Fruit fly (Drosophila melanogaster) whole organism, embryonic: ENCODE measurements around the gene OtopLc.

Experiments used
- B-H2 ChIP-seq: fragments of 200-800 bp; sonication (Bioruptor generic); optimal IDR thresholded peaks from 2 replicates; lab custom pipeline; 2018; ENCODE audit warnings: missing biosample characterization, mild to moderate bottlenecking, missing genetic modification characterization
- BEAF-32 ChIP-seq: fragments of 200-800 bp; sonication (Bioruptor generic); optimal IDR thresholded peaks from 3 replicates; lab custom pipeline; 2017; ENCODE audit warnings: missing biosample characterization, missing genetic modification characterization, mild to moderate bottlenecking, moderate library complexity, missing genetic modification reagents
- Bgb ChIP-seq: fragments of 200-800 bp; sonication (Bioruptor generic); IDR thresholded peaks from 2 replicates; pipeline ENCODE4 v1.3.6; 2022; ENCODE audit warnings: missing biosample characterization, missing genetic modification characterization; ENCODE audit not compliant: partially characterized antibody
- CG10209 ChIP-seq: fragments of 200-800 bp; sonication (Bioruptor generic); optimal IDR thresholded peaks from 3 replicates; lab custom pipeline; 2017; ENCODE audit warnings: missing biosample characterization, mild to moderate bottlenecking, missing genetic modification characterization, missing genetic modification reagents
- CG10543 ChIP-seq: fragments of 200-800 bp; sonication (Bioruptor generic); optimal IDR thresholded peaks from 3 replicates; lab custom pipeline; 2017; ENCODE audit warnings: missing biosample characterization, mild to moderate bottlenecking, missing genetic modification characterization, moderate library complexity
- CG10959 ChIP-seq: fragments of 200-800 bp; sonication (Bioruptor generic); IDR thresholded peaks from 2 replicates; pipeline ENCODE4 v1.3.6; 2022; ENCODE audit warnings: missing biosample characterization, missing genetic modification characterization
- CG11085 ChIP-seq: fragments of 200-800 bp; sonication (Bioruptor generic); IDR thresholded peaks from 2 replicates; pipeline ENCODE4 v1.3.6; 2022; ENCODE audit warnings: missing biosample characterization, missing genetic modification characterization
- CG13894 ChIP-seq: fragments of 200-800 bp; sonication (Bioruptor generic); optimal IDR thresholded peaks from 3 replicates; lab custom pipeline; 2018; ENCODE audit warnings: missing biosample characterization, mild to moderate bottlenecking, missing genetic modification characterization, moderate library complexity
- CG14667 ChIP-seq: fragments of 200-800 bp; sonication (Bioruptor generic); IDR thresholded peaks from 2 replicates; pipeline ENCODE4 v1.3.6; 2022; ENCODE audit warnings: missing biosample characterization, missing genetic modification characterization
- CG14710 ChIP-seq: fragments of 200-800 bp; sonication (Bioruptor generic); optimal IDR thresholded peaks from 3 replicates; lab custom pipeline; 2019; ENCODE audit warnings: missing biosample characterization, mild to moderate bottlenecking, missing genetic modification characterization, moderate library complexity
- CG2678 ChIP-seq: fragments of 200-800 bp; sonication (Bioruptor generic); optimal IDR thresholded peaks from 3 replicates; lab custom pipeline; 2019; ENCODE audit warnings: missing biosample characterization, mild to moderate bottlenecking, missing genetic modification characterization, moderate library complexity
- CG31441 ChIP-seq: fragments of 200-800 bp; sonication (Bioruptor generic); IDR thresholded peaks from 2 replicates; pipeline ENCODE4 v1.3.6; 2022; ENCODE audit warnings: missing biosample characterization, missing genetic modification characterization
- CG32767 ChIP-seq: fragments of 200-800 bp; sonication (Bioruptor generic); IDR thresholded peaks from 2 replicates; pipeline ENCODE4 v1.3.6; 2022; ENCODE audit warnings: missing biosample characterization, missing genetic modification characterization
- CG4282 ChIP-seq: fragments of 200-800 bp; sonication (Bioruptor generic); optimal IDR thresholded peaks from 2 replicates; lab custom pipeline; 2016; ENCODE audit warnings: missing biosample characterization, missing genetic modification characterization
- CG6654 ChIP-seq: fragments of 200-800 bp; sonication (Bioruptor generic); optimal IDR thresholded peaks from 2 replicates; lab custom pipeline; 2017; ENCODE audit warnings: missing biosample characterization, mild to moderate bottlenecking, missing genetic modification characterization
- CG6765 ChIP-seq: fragments of 200-800 bp; sonication (Bioruptor generic); optimal IDR thresholded peaks from 3 replicates; lab custom pipeline; 2017; ENCODE audit warnings: missing biosample characterization, mild to moderate bottlenecking, missing genetic modification characterization
- CG7556 ChIP-seq: fragments of 200-800 bp; sonication (Bioruptor generic); optimal IDR thresholded peaks from 2 replicates; lab custom pipeline; 2017; ENCODE audit warnings: missing biosample characterization, mild to moderate bottlenecking, missing genetic modification characterization
- CG7928 ChIP-seq: fragments of 200-800 bp; sonication (Bioruptor generic); optimal IDR thresholded peaks from 2 replicates; lab custom pipeline; 2017; ENCODE audit warnings: missing biosample characterization, mild to moderate bottlenecking, missing genetic modification characterization
- CG7987 ChIP-seq: fragments of 200-800 bp; sonication (Bioruptor generic); optimal IDR thresholded peaks from 2 replicates; lab custom pipeline; 2018; ENCODE audit warnings: missing biosample characterization, mild to moderate bottlenecking, missing genetic modification characterization, moderate library complexity
- CG8290 ChIP-seq, 3 experiments: fragments of 200-800 bp; sonication (Bioruptor generic); optimal IDR thresholded peaks; 2 replicates each; lab custom pipeline; 2016 to 2019; ENCODE audit warnings: missing biosample characterization in 3 of 3, missing genetic modification characterization in 3 of 3, mild to moderate bottlenecking in 2 of 3, moderate library complexity in 1 of 3
- CG9727 ChIP-seq: fragments of 200-800 bp; sonication (Bioruptor generic); optimal IDR thresholded peaks from 3 replicates; lab custom pipeline; 2017; ENCODE audit warnings: missing biosample characterization, mild to moderate bottlenecking, missing genetic modification characterization
- D19A ChIP-seq: fragments of 200-800 bp; optimal IDR thresholded peaks from 3 replicates; lab custom pipeline; 2019; ENCODE audit warnings: missing biosample characterization, mild to moderate bottlenecking, missing genetic modification characterization, moderate library complexity
- Dbx ChIP-seq: fragments of 200-800 bp; sonication (Bioruptor generic); IDR thresholded peaks from 3 replicates; pipeline ENCODE4 v1.3.6; 2022; ENCODE audit warnings: missing biosample characterization, missing genetic modification characterization
- Dek ChIP-seq: fragments of 200-800 bp; sonication (Bioruptor generic); optimal IDR thresholded peaks from 3 replicates; lab custom pipeline; 2019; ENCODE audit warnings: missing biosample characterization, mild to moderate bottlenecking, missing genetic modification characterization, moderate library complexity
- GATAe ChIP-seq: fragments of 200-800 bp; sonication (Bioruptor generic); conservative IDR thresholded peaks from 2 replicates; pipeline ENCODE4 v1.3.6; 2022; ENCODE audit warnings: missing biosample characterization, missing genetic modification characterization
- Hr51 ChIP-seq, 2 experiments: fragments of 200-800 bp; sonication (Bioruptor generic); optimal IDR thresholded peaks; 2 replicates in 1 of 2; 3 replicates in 1 of 2; lab custom pipeline; 2016 to 2018; ENCODE audit warnings: missing biosample characterization in 2 of 2, missing genetic modification characterization in 2 of 2, mild to moderate bottlenecking in 1 of 2, moderate library complexity in 1 of 2
- Kr ChIP-seq: fragments of 200-800 bp; sonication (Bioruptor generic); optimal IDR thresholded peaks from 2 replicates; lab custom pipeline; 2017; ENCODE audit warnings: missing biosample characterization, mild to moderate bottlenecking, missing genetic modification characterization
- Lhr ChIP-seq: fragments of 200-800 bp; sonication (Bioruptor generic); optimal IDR thresholded peaks from 3 replicates; lab custom pipeline; 2017; ENCODE audit warnings: mild to moderate bottlenecking, missing biosample characterization, missing genetic modification reagents, missing genetic modification characterization
- MESR4 ChIP-seq: fragments of 200-800 bp; sonication (Bioruptor generic); optimal IDR thresholded peaks from 2 replicates; lab custom pipeline; 2018; ENCODE audit warnings: missing biosample characterization, mild to moderate bottlenecking, missing genetic modification characterization, moderate library complexity
- Mad ChIP-seq: fragments of 200-800 bp; sonication (Bioruptor generic); optimal IDR thresholded peaks from 2 replicates; lab custom pipeline; 2016; ENCODE audit warnings: missing biosample characterization, missing genetic modification characterization
- Nf-YA ChIP-seq: fragments of 200-800 bp; sonication (Bioruptor generic); IDR thresholded peaks from 2 replicates; pipeline ENCODE4 v1.3.6; 2022; ENCODE audit warnings: missing biosample characterization, missing genetic modification characterization
- Rx ChIP-seq: fragments of 200-800 bp; sonication (Bioruptor generic); IDR thresholded peaks from 2 replicates; pipeline ENCODE4 v1.3.6; 2022; ENCODE audit warnings: missing biosample characterization, missing genetic modification characterization
- Scr ChIP-seq: fragments of 200-800 bp; sonication (Bioruptor generic); IDR thresholded peaks from 2 replicates; pipeline ENCODE4 v1.3.6; 2022; ENCODE audit warnings: missing biosample characterization, missing genetic modification characterization; ENCODE audit not compliant: partially characterized antibody
- Taf1 ChIP-seq: fragments of 200-800 bp; sonication (Bioruptor generic); IDR thresholded peaks from 2 replicates; pipeline ENCODE4 v1.3.6; 2022; ENCODE audit warnings: missing biosample characterization, missing genetic modification characterization
- Xrp1 ChIP-seq: fragments of 200-800 bp; sonication (Bioruptor generic); IDR thresholded peaks from 2 replicates; pipeline ENCODE4 v1.3.6; 2022; ENCODE audit warnings: missing biosample characterization, missing genetic modification characterization
- cas ChIP-seq: fragments of 200-800 bp; sonication (Bioruptor generic); IDR thresholded peaks from 2 replicates; pipeline ENCODE4 v1.3.6; 2022; ENCODE audit warnings: missing biosample characterization, missing genetic modification characterization
- danr ChIP-seq: fragments of 200-800 bp; sonication (Bioruptor generic); IDR thresholded peaks from 2 replicates; pipeline ENCODE4 v1.3.6; 2022; ENCODE audit warnings: missing biosample characterization, missing genetic modification characterization
- dati ChIP-seq: fragments of 200-800 bp; sonication (Bioruptor generic); IDR thresholded peaks from 2 replicates; pipeline ENCODE4 v1.3.6; 2022; ENCODE audit warnings: missing biosample characterization, missing genetic modification characterization
- dmrt11E ChIP-seq: fragments of 200-800 bp; sonication (Bioruptor generic); optimal IDR thresholded peaks from 3 replicates; lab custom pipeline; 2018; ENCODE audit warnings: missing biosample characterization, mild to moderate bottlenecking, missing genetic modification characterization, moderate library complexity
- en ChIP-seq: fragments of 200-800 bp; sonication (Bioruptor generic); optimal IDR thresholded peaks from 2 replicates; lab custom pipeline; 2016; ENCODE audit warnings: missing biosample characterization, missing genetic modification characterization
- ftz-f1 ChIP-seq: fragments of 200-800 bp; sonication (Bioruptor generic); optimal IDR thresholded peaks from 2 replicates; lab custom pipeline; 2016; ENCODE audit warnings: missing biosample characterization, missing genetic modification characterization
- grau ChIP-seq: fragments of 200-800 bp; optimal IDR thresholded peaks from 3 replicates; lab custom pipeline; 2019; ENCODE audit warnings: missing biosample characterization, mild to moderate bottlenecking, missing genetic modification characterization, moderate library complexity
- gsb-n ChIP-seq: fragments of 200-800 bp; sonication (Bioruptor generic); optimal IDR thresholded peaks from 3 replicates; lab custom pipeline; 2018; ENCODE audit warnings: missing biosample characterization, mild to moderate bottlenecking, missing genetic modification characterization
- jigr1 ChIP-seq: fragments of 200-800 bp; sonication (Bioruptor generic); IDR thresholded peaks from 3 replicates; pipeline ENCODE4 v1.3.6; 2022; ENCODE audit warnings: missing biosample characterization, missing genetic modification characterization
- lov ChIP-seq, 2 experiments: fragments of 200-800 bp in 1 of 2; fragments of >200 bp in 1 of 2; sonication (Bioruptor generic) in 1 of 2; IDR thresholded peaks in 1 of 2; optimal IDR thresholded peaks in 1 of 2; 2 replicates in 1 of 2; 3 replicates in 1 of 2; pipeline versions ENCODE4 v1.3.6 to Lab custom; 2017 to 2022; ENCODE audit warnings: missing biosample characterization in 1 of 2, missing genetic modification characterization in 1 of 2
- pb ChIP-seq: fragments of 200-800 bp; sonication (Bioruptor generic); optimal IDR thresholded peaks from 3 replicates; lab custom pipeline; 2016; ENCODE audit warnings: missing biosample characterization, missing genetic modification characterization
- ro ChIP-seq: fragments of 200-800 bp; sonication (Bioruptor generic); IDR thresholded peaks from 2 replicates; pipeline ENCODE4 v1.3.6; 2022; ENCODE audit warnings: missing biosample characterization, missing genetic modification characterization
- tap ChIP-seq: fragments of 200-800 bp; optimal IDR thresholded peaks from 3 replicates; lab custom pipeline; 2019; ENCODE audit warnings: missing biosample characterization, mild to moderate bottlenecking, missing genetic modification characterization, moderate library complexity
- tup ChIP-seq: fragments of 200-800 bp; sonication (Bioruptor generic); optimal IDR thresholded peaks from 2 replicates; lab custom pipeline; 2016; ENCODE audit warnings: missing biosample characterization, mild to moderate bottlenecking, missing genetic modification characterization, moderate library complexity
- unc-4 ChIP-seq: fragments of 200-800 bp; sonication (Bioruptor generic); IDR thresholded peaks from 2 replicates; pipeline ENCODE4 v1.3.6; 2022; ENCODE audit warnings: missing biosample characterization, missing genetic modification characterization; ENCODE audit not compliant: partially characterized antibody
- yki ChIP-seq: fragments of >200 bp; optimal IDR thresholded peaks from 3 replicates; lab custom pipeline; 2018

OtopLc gene

dm6 chrX:5664222-5664621, 1.6 kb upstream of the OtopLc start (continued):
- TF ChIP-seq CG13894 (tag; lab: Kevin White, UChicago) (peak; percentile 42), jigr1 (no peak), CG9727 (GFP tag; lab: Kevin White, UChicago) (peak; percentile 21), B-H2 (peak; percentile 28), Dek (tag; lab: Kevin White, UChicago) (no peak), D19A (no peak), tup (GFP tag; lab: Kevin White, UChicago) (no peak), CG6654 (GFP tag; lab: Kevin White, UChicago) (no peak), CG7928 (no peak), MESR4 (no peak), cas (GFP tag; lab: Robert Waterston, UW) (no peak), Dbx (GFP tag; lab: Robert Waterston, UW) (no peak), ro (GFP tag; lab: Robert Waterston, UW) (no peak), yki (lab: Kevin White, UChicago) (no peak), dati (GFP tag; lab: Robert Waterston, UW) (no peak), unc-4 (GFP tag; lab: Robert Waterston, UW) (no peak), CG8290 (GFP tag; optimal IDR thresholded peaks at IDR 0.05; lab: Kevin White, UChicago) (no peak), CG8290 (tag; optimal IDR thresholded peaks at IDR 0.05; lab: Kevin White, UChicago) (peak in 1 of 2 experiments; percentile 53), CG10959 (no peak), CG31441 (peak; percentile 22; the same call in 1 of the 2 replicates), Hr51 (GFP tag; optimal IDR thresholded peaks at IDR 0.05; lab: Kevin White, UChicago) (no peak), BEAF-32 (GFP tag; lab: Kevin White, UChicago) (no peak), CG11085 (GFP tag; lab: Robert Waterston, UW) (no peak), CG14667 (no peak), Kr (GFP tag; lab: Kevin White, UChicago) (no peak), CG32767 (GFP tag; lab: Robert Waterston, UW) (no peak), CG6765 (GFP tag; lab: Kevin White, UChicago) (peak; percentile 72), CG2678 (tag; lab: Kevin White, UChicago) (peak; percentile 20), danr (GFP tag; lab: Robert Waterston, UW) (no peak), GATAe (GFP tag; lab: Robert Waterston, UW) (no peak), Rx (GFP tag; lab: Robert Waterston, UW) (no peak), Xrp1 (GFP tag; lab: Robert Waterston, UW) (no peak), Nf-YA (GFP tag; lab: Robert Waterston, UW) (no peak), pb (GFP tag; lab: Kevin White, UChicago) (no peak), ftz-f1 (GFP tag; lab: Kevin White, UChicago) (no peak), CG7987 (GFP tag; lab: Kevin White, UChicago) (peak; percentile 48), CG10209 (no peak), CG4282 (GFP tag; lab: Kevin White, UChicago) (no peak), gsb-n (tag; lab: Kevin White, UChicago) (no peak), Scr (GFP tag; lab: Robert Waterston, UW) (no peak), CG14710 (tag; lab: Kevin White, UChicago) (no peak), CG7556 (GFP tag; lab: Kevin White, UChicago) (no peak), Bgb (GFP tag; lab: Robert Waterston, UW) (no peak), CG10543 (GFP tag; lab: Kevin White, UChicago) (peak; percentile 67), en (GFP tag; lab: Kevin White, UChicago) (no peak), Taf1 (GFP tag; lab: Robert Waterston, UW) (no peak), dmrt11E (tag; lab: Kevin White, UChicago) (no peak), grau (tag; lab: Kevin White, UChicago) (no peak), Lhr (GFP tag; lab: Kevin White, UChicago) (no peak), lov (optimal IDR thresholded peaks at IDR 0.05; lab: Kevin White, UChicago) (no peak), lov (GFP tag; IDR thresholded peaks at IDR 0.05; lab: Robert Waterston, UW) (no peak), Mad (GFP tag; lab: Kevin White, UChicago) (no peak), tap (tag; lab: Kevin White, UChicago) (no peak)
